Fruit fly (Drosophila melanogaster): Measurements from ENCODE around the gene Mesh1.

Mesh1 gene

dm6 chr3R:29215652-29216483 is 13.5 kb upstream of the Mesh1 start (continued):
- peak; percentile 23 for TF ChIP-seq zen (tag; optimal IDR thresholded peaks at IDR 0.05)
- no peak for TF ChIP-seq emc (GFP tag; optimal IDR thresholded peaks at IDR 0.05)
- TF ChIP-seq CG2678 (tag; optimal IDR thresholded peaks at IDR 0.05): peak; percentile 27
- TF ChIP-seq Hr51 (GFP tag; optimal IDR thresholded peaks at IDR 0.05): peak in 1 of 2 experiments; percentile 10
- TF ChIP-seq ttk (GFP tag; IDR thresholded peaks at IDR 0.05): no peak
- TF ChIP-seq prd (optimal IDR thresholded peaks at IDR 0.05): no peak
- peak; percentile 38; the same call in 1 of the 3 replicates for TF ChIP-seq prd (GFP tag; IDR thresholded peaks at IDR 0.05)
- TF ChIP-seq amos (GFP tag; IDR thresholded peaks at IDR 0.05; ENCODE audit: partially characterized antibody): no peak
- TF ChIP-seq CG13775 (GFP tag; optimal IDR thresholded peaks at IDR 0.05): no peak
- peak; percentile 72 to 75 for TF ChIP-seq Trl (optimal IDR thresholded peaks at IDR 0.05)
- no peak for TF ChIP-seq Trl (GFP tag; optimal IDR thresholded peaks at IDR 0.05)
- TF ChIP-seq unpg (GFP tag; optimal IDR thresholded peaks at IDR 0.05): peak; percentile 28
- peak; percentile 32 for TF ChIP-seq Sox102F (GFP tag; optimal IDR thresholded peaks at IDR 0.05)
- TF ChIP-seq CG8281 (tag; optimal IDR thresholded peaks at IDR 0.05): no peak
- TF ChIP-seq CG11085 (GFP tag; IDR thresholded peaks at IDR 0.05): no peak
- peak; percentile 14 for TF ChIP-seq gsb-n (tag; optimal IDR thresholded peaks at IDR 0.05)
- no peak for TF ChIP-seq CG16815 (GFP tag; optimal IDR thresholded peaks at IDR 0.05)
- TF ChIP-seq CG2889 (GFP tag; IDR thresholded peaks at IDR 0.05): no peak
- TF ChIP-seq kah (GFP tag; optimal IDR thresholded peaks at IDR 0.05): peak; percentile 84
- TF ChIP-seq hbn (GFP tag; IDR thresholded peaks at IDR 0.05; ENCODE audit: partially characterized antibody): no peak
- TF ChIP-seq bsh (GFP tag; optimal IDR thresholded peaks at IDR 0.05): peak in 1 of 2 experiments; percentile 27
- no peak for TF ChIP-seq E2f1 (GFP tag; IDR thresholded peaks at IDR 0.05)
- TF ChIP-seq gem (tag; optimal IDR thresholded peaks at IDR 0.05): peak; percentile 55

- peak; percentile 67 for TF ChIP-seq pros (GFP tag; optimal IDR thresholded peaks at IDR 0.05)
- TF ChIP-seq CG7928 (GFP tag; optimal IDR thresholded peaks at IDR 0.05): no peak
- no peak for TF ChIP-seq CG10321 (GFP tag; IDR thresholded peaks at IDR 0.05)
- no peak for TF ChIP-seq CG11247 (GFP tag; IDR thresholded peaks at IDR 0.05)
- TF ChIP-seq dati (GFP tag; IDR thresholded peaks at IDR 0.05): no peak
- TF ChIP-seq CG12104 (GFP tag; optimal IDR thresholded peaks at IDR 0.05): no peak
- TF ChIP-seq CG33557 (GFP tag; optimal IDR thresholded peaks at IDR 0.05): no peak
- no peak for TF ChIP-seq CG18619 (GFP tag; optimal IDR thresholded peaks at IDR 0.05)
- no peak for TF ChIP-seq fd102C (GFP tag; optimal IDR thresholded peaks at IDR 0.05)
- no peak for TF ChIP-seq kay (GFP tag; optimal IDR thresholded peaks at IDR 0.05)
- TF ChIP-seq ATbp (GFP tag; optimal IDR thresholded peaks at IDR 0.05): no peak
- TF ChIP-seq Vsx1 (GFP tag; optimal IDR thresholded peaks at IDR 0.05): no peak
- no peak for TF ChIP-seq H15 (GFP tag; IDR thresholded peaks at IDR 0.05)
- no peak for TF ChIP-seq CG16815 (GFP tag; optimal IDR thresholded peaks at IDR 0.05)
- no peak for TF ChIP-seq Atf6 (GFP tag; IDR thresholded peaks at IDR 0.05)
- no peak for TF ChIP-seq Mrtf (GFP tag; IDR thresholded peaks at IDR 0.05)
- no peak for TF ChIP-seq Adf1 (GFP tag; IDR thresholded peaks at IDR 0.05)
- peak; percentile 29 for TF ChIP-seq lab (GFP tag; optimal IDR thresholded peaks at IDR 0.05)
- TF ChIP-seq CG17328 (GFP tag; IDR thresholded peaks at IDR 0.05): 0 out of 2 replicates have a peak, but pooled peaks have one; percentile 8
- TF ChIP-seq dimm (GFP tag; IDR thresholded peaks at IDR 0.05): no peak
- no peak for TF ChIP-seq peb (GFP tag; IDR thresholded peaks at IDR 0.05)
- no peak for TF ChIP-seq B-H2 (GFP tag; optimal IDR thresholded peaks at IDR 0.05)
- no peak for TF ChIP-seq CG17568 (GFP tag; optimal IDR thresholded peaks at IDR 0.05)
- no peak for TF ChIP-seq CrebB (tag; optimal IDR thresholded peaks at IDR 0.05)
- TF ChIP-seq nom (GFP tag; optimal IDR thresholded peaks at IDR 0.05): peak; percentile 84
- TF ChIP-seq cg (GFP tag; optimal IDR thresholded peaks at IDR 0.05): peak; percentile 62
- TF ChIP-seq HLH3B (GFP tag; IDR thresholded peaks at IDR 0.05): no peak
These were observed 12.7 kb upstream of the Mesh1 start for dm6 chr3R:29214982-29215533.
